Fruit fly (Drosophila melanogaster) whole organism, wandering third instar larva: Measurements from ENCODE around the gene CG42693.

Experiments
- Abd-B ChIP-seq: fragments of >200 bp; optimal IDR thresholded peaks from 2 replicates; lab custom pipeline; 2017; ENCODE audit warnings: missing biosample characterization, missing genetic modification characterization
- CG9705 ChIP-seq: fragments of 200-800 bp; sonication (Bioruptor generic); optimal IDR thresholded peaks from 2 replicates; lab custom pipeline; 2018; ENCODE audit warnings: missing biosample characterization, mild to moderate bottlenecking, missing genetic modification characterization
- CrebA ChIP-seq: fragments of 200-800 bp; sonication (Bioruptor generic); optimal IDR thresholded peaks from 2 replicates; lab custom pipeline; 2016; ENCODE audit warnings: missing biosample characterization, mild to moderate bottlenecking, missing genetic modification characterization, borderline replicate concordance
- Dfd ChIP-seq: fragments of >200 bp; optimal IDR thresholded peaks from 2 replicates; lab custom pipeline; 2017; ENCODE audit warnings: missing biosample characterization, missing genetic modification characterization
- GATAd ChIP-seq: sonication (Bioruptor generic); optimal IDR thresholded peaks from 2 replicates; lab custom pipeline; 2016; ENCODE audit warnings: missing biosample characterization, missing genetic modification characterization
- HLH106 ChIP-seq: fragments of 200-800 bp; optimal IDR thresholded peaks from 3 replicates; lab custom pipeline; 2019; ENCODE audit warnings: missing biosample characterization, mild to moderate bottlenecking, missing genetic modification characterization, moderate library complexity
- Hnf4 ChIP-seq: fragments of 200-800 bp; sonication (Bioruptor generic); optimal IDR thresholded peaks from 2 replicates; lab custom pipeline; 2016; ENCODE audit warnings: missing biosample characterization, mild to moderate bottlenecking, missing genetic modification characterization
- Hr78 ChIP-seq: fragments of >200 bp; optimal IDR thresholded peaks from 2 replicates; lab custom pipeline; 2017; ENCODE audit warnings: missing biosample characterization, missing genetic modification characterization
- Jra ChIP-seq: sonication (Bioruptor generic); optimal IDR thresholded peaks from 2 replicates; lab custom pipeline; 2016; ENCODE audit warnings: missing biosample characterization, missing genetic modification characterization
- Mio ChIP-seq: sonication (Bioruptor generic); optimal IDR thresholded peaks from 2 replicates; lab custom pipeline; 2016; ENCODE audit warnings: missing biosample characterization, missing genetic modification characterization
- Myc ChIP-seq: fragments of >200 bp; optimal IDR thresholded peaks from 2 replicates; lab custom pipeline; 2017
- N ChIP-seq: fragments of >200 bp; optimal IDR thresholded peaks from 2 replicates; lab custom pipeline; 2018; ENCODE audit warnings: missing biosample characterization, missing external identifiers, missing genetic modification characterization
- OdsH ChIP-seq: fragments of 200-800 bp; sonication (Bioruptor generic); optimal IDR thresholded peaks from 2 replicates; lab custom pipeline; 2016; ENCODE audit warnings: missing biosample characterization, mild to moderate bottlenecking, missing genetic modification characterization
- Rel ChIP-seq, 2 experiments: fragments of 200-800 bp; sonication (Bioruptor generic) in 1 of 2; optimal IDR thresholded peaks; 2 replicates in 1 of 2; 3 replicates in 1 of 2; lab custom pipeline; 2016 to 2019; ENCODE audit warnings: mild to moderate bottlenecking in 2 of 2, missing biosample characterization in 2 of 2, missing genetic modification characterization in 2 of 2, moderate library complexity in 1 of 2
- Vsx2 ChIP-seq: fragments of 200-300, 225-300 bp; sonication (Bioruptor generic); optimal IDR thresholded peaks from 2 replicates; lab custom pipeline; 2018; ENCODE audit warnings: missing biosample characterization, missing genetic modification characterization; ENCODE audit not compliant: partially characterized antibody
- br ChIP-seq: fragments of 200-800 bp; sonication (Bioruptor generic); optimal IDR thresholded peaks from 2 replicates; lab custom pipeline; 2016; ENCODE audit warnings: missing biosample characterization, missing genetic modification characterization
- brk ChIP-seq: fragments of 200-800 bp; sonication (Bioruptor generic); optimal IDR thresholded peaks from 2 replicates; lab custom pipeline; 2016; ENCODE audit warnings: missing biosample characterization, mild to moderate bottlenecking, missing genetic modification characterization
- dl ChIP-seq, 2 experiments: fragments of 175-275, 200-275 bp in 1 of 2; fragments of 200-275 bp in 1 of 2; sonication (Bioruptor generic); optimal IDR thresholded peaks; lab custom pipeline; 2018; ENCODE audit warnings: mild to moderate bottlenecking in 2 of 2, missing biosample characterization in 2 of 2, missing genetic modification characterization in 2 of 2, moderate library complexity in 2 of 2; ENCODE audit not compliant: partially characterized antibody in 2 of 2, insufficient read depth in 1 of 2
- dmrt93B ChIP-seq: fragments of 200-800 bp; sonication (Bioruptor generic); optimal IDR thresholded peaks from 2 replicates; lab custom pipeline; 2018; ENCODE audit warnings: missing biosample characterization, mild to moderate bottlenecking, missing genetic modification characterization
- ey ChIP-seq: fragments of 200-800 bp; sonication (Bioruptor generic); optimal IDR thresholded peaks from 2 replicates; lab custom pipeline; 2016; ENCODE audit warnings: missing biosample characterization, missing genetic modification characterization
- foxo ChIP-seq, 2 experiments: fragments of 200-800 bp; sonication (Bioruptor generic); optimal IDR thresholded peaks; 2 replicates in 1 of 2; 3 replicates in 1 of 2; lab custom pipeline; 2016 to 2017; ENCODE audit warnings: missing biosample characterization in 2 of 2, missing genetic modification characterization in 2 of 2
- fru ChIP-seq: fragments of 200-800 bp; sonication (Bioruptor generic); optimal IDR thresholded peaks from 3 replicates; lab custom pipeline; 2016; ENCODE audit warnings: missing biosample characterization, mild to moderate bottlenecking, missing genetic modification characterization
- h ChIP-seq: fragments of 200-800 bp; sonication (Bioruptor generic); optimal IDR thresholded peaks from 3 replicates; lab custom pipeline; 2016; ENCODE audit warnings: missing biosample characterization, mild to moderate bottlenecking, missing genetic modification characterization
- jim ChIP-seq: fragments of 175-275, 200-325 bp; sonication (Bioruptor generic); optimal IDR thresholded peaks from 2 replicates; lab custom pipeline; 2016; ENCODE audit warnings: missing biosample characterization, mild to moderate bottlenecking, missing genetic modification characterization
- lola ChIP-seq: fragments of >200 bp; optimal IDR thresholded peaks from 2 replicates; lab custom pipeline; 2017; ENCODE audit warnings: missing biosample characterization, missing genetic modification characterization
- pan ChIP-seq: fragments of >200 bp; optimal IDR thresholded peaks from 2 replicates; lab custom pipeline; 2017
- psq ChIP-seq: fragments of 200-800 bp; sonication (Bioruptor generic); optimal IDR thresholded peaks from 3 replicates; lab custom pipeline; 2017; ENCODE audit warnings: missing biosample characterization, mild to moderate bottlenecking, missing genetic modification characterization, moderate library complexity
- sage ChIP-seq: fragments of 200-800 bp; sonication (Bioruptor generic); optimal IDR thresholded peaks from 2 replicates; lab custom pipeline; 2016; ENCODE audit warnings: missing biosample characterization, mild to moderate bottlenecking, missing genetic modification characterization
- sv ChIP-seq: fragments of 200-800 bp; sonication (Bioruptor generic); optimal IDR thresholded peaks from 3 replicates; lab custom pipeline; 2016; ENCODE audit warnings: missing biosample characterization, missing genetic modification characterization
- tai ChIP-seq: sonication (Bioruptor generic); optimal IDR thresholded peaks from 2 replicates; lab custom pipeline; 2016; ENCODE audit warnings: missing biosample characterization, missing genetic modification characterization
- usp ChIP-seq: fragments of >200 bp; optimal IDR thresholded peaks from 2 replicates; lab custom pipeline; 2017; ENCODE audit warnings: missing biosample characterization, missing genetic modification characterization
- woc ChIP-seq: sonication (Bioruptor generic); optimal IDR thresholded peaks from 2 replicates; lab custom pipeline; 2016; ENCODE audit warnings: missing biosample characterization, mild to moderate bottlenecking, missing genetic modification characterization

CG42693 gene

dm6 chr3R:31709142-31709541, 1.0 kb upstream of the CG42693 start (continued):
- no peak for TF ChIP-seq Vsx2

dm6 chr3R:31706895-31707238, 1.3 kb downstream of the CG42693 start:
- TF ChIP-seq GATAd (GFP tag; lab: Kevin White, UChicago): no peak
- TF ChIP-seq lola: no peak
- TF ChIP-seq jim (GFP tag; lab: Kevin White, UChicago): no peak
- TF ChIP-seq CrebA (GFP tag; lab: Kevin White, UChicago): no peak
- TF ChIP-seq Hr78 (GFP tag; lab: Kevin White, UChicago): no peak
- TF ChIP-seq Mio (GFP tag; lab: Kevin White, UChicago): no peak
- no peak for TF ChIP-seq pan (lab: Kevin White, UChicago)
- no peak for TF ChIP-seq HLH106 (tag; lab: Kevin White, UChicago)
- no peak for TF ChIP-seq sage (GFP tag; lab: Kevin White, UChicago)
- no peak for TF ChIP-seq dl (GFP tag; optimal IDR thresholded peaks at IDR 0.05; lab: Kevin White, UChicago; ENCODE audit: insufficient read depth in 1 of 2, partially characterized antibody in 2 of 2)
- no peak for TF ChIP-seq usp (GFP tag; lab: Kevin White, UChicago)
- TF ChIP-seq woc (GFP tag; lab: Kevin White, UChicago): no peak
- TF ChIP-seq foxo (GFP tag; optimal IDR thresholded peaks at IDR 0.05; lab: Kevin White, UChicago): no peak
- no peak for TF ChIP-seq CG9705
- TF ChIP-seq Dfd: no peak
- no peak for TF ChIP-seq Abd-B (GFP tag; lab: Kevin White, UChicago)
- no peak for TF ChIP-seq tai (GFP tag; lab: Kevin White, UChicago)
- no peak for TF ChIP-seq sv
- TF ChIP-seq brk (GFP tag; lab: Kevin White, UChicago): no peak

dm6 chr3R:31706142-31706894, 1.8 kb downstream of the CG42693 start:
- no peak for TF ChIP-seq ey (GFP tag; lab: Kevin White, UChicago)
- TF ChIP-seq usp (GFP tag; lab: Kevin White, UChicago): no peak

dm6 chr3R:31704524-31705215, 3.5 kb downstream of the CG42693 start:
- TF ChIP-seq tai (GFP tag; lab: Kevin White, UChicago): no peak
- TF ChIP-seq Myc (lab: Kevin White, UChicago): no peak
- no peak for TF ChIP-seq N (GFP tag; lab: Kevin White, UChicago)
- TF ChIP-seq Dfd: no peak
- TF ChIP-seq jim (GFP tag; lab: Kevin White, UChicago): no peak
- no peak for TF ChIP-seq sv
- TF ChIP-seq usp (GFP tag; lab: Kevin White, UChicago): no peak
- TF ChIP-seq woc (GFP tag; lab: Kevin White, UChicago): no peak
- TF ChIP-seq lola: no peak
- no peak for TF ChIP-seq OdsH (GFP tag; lab: Kevin White, UChicago)
- TF ChIP-seq Jra (GFP tag; lab: Kevin White, UChicago): no peak
- TF ChIP-seq dmrt93B: no peak
- TF ChIP-seq Rel (GFP tag; optimal IDR thresholded peaks at IDR 0.05; lab: Kevin White, UChicago): no peak
- TF ChIP-seq Rel (tag; optimal IDR thresholded peaks at IDR 0.05; lab: Kevin White, UChicago): no peak
- no peak for TF ChIP-seq br (GFP tag; lab: Kevin White, UChicago)
- TF ChIP-seq Hnf4 (GFP tag; lab: Kevin White, UChicago): no peak
- TF ChIP-seq HLH106 (tag; lab: Kevin White, UChicago): no peak
- TF ChIP-seq fru (GFP tag; lab: Kevin White, UChicago): no peak
- TF ChIP-seq Abd-B (GFP tag; lab: Kevin White, UChicago): no peak

- TF ChIP-seq GATAd (GFP tag; lab: Kevin White, UChicago) (no peak), h (GFP tag; lab: Kevin White, UChicago) (no peak), HLH106 (tag; lab: Kevin White, UChicago) (no peak), psq (GFP tag; lab: Kevin White, UChicago) (no peak), Vsx2 (no peak)
These were observed 4.8 kb downstream of the CG42693 start for dm6 chr3R:31703370-31703769.
